Worm (Caenorhabditis elegans) whole organism, young adult: ENCODE data around the gene otub-1.
A peak's percentile ranks its signal among the peaks of the same experiment; 100 is the strongest.

Source experiments
- B0035.1 ChIP-seq: sonication (generic microtip); optimal IDR thresholded peaks from 2 replicates; lab custom pipeline; 2016; ENCODE audit warnings: missing genetic modification characterization, mild to moderate bottlenecking, missing compliant biosample characterization, missing genotype, missing genetic modification reagents
- B0336.3 ChIP-seq: fragments of 200-800 bp; sonication (Bioruptor generic); IDR thresholded peaks from 2 replicates; pipeline ENCODE4 v1.3.6; 2022; ENCODE audit warnings: missing genetic modification characterization, missing compliant biosample characterization
- D2030.7 ChIP-seq: fragments of 200-800 bp; sonication (Bioruptor generic); IDR thresholded peaks from 2 replicates; pipeline ENCODE4 v1.3.6; 2022; ENCODE audit warnings: missing genetic modification reagents, missing genetic modification characterization, missing compliant biosample characterization
- F23B12.7 ChIP-seq: sonication (generic microtip); optimal IDR thresholded peaks from 2 replicates; lab custom pipeline; 2017; ENCODE audit warnings: missing genetic modification characterization, mild to moderate bottlenecking, missing compliant biosample characterization, antibody characterized with exemption, moderate library complexity; ENCODE audit not compliant: insufficient read depth
- F37B4.10 ChIP-seq: fragments of 200-800 bp; sonication (Bioruptor generic); IDR thresholded peaks from 2 replicates; pipeline ENCODE4 v1.3.6; 2022; ENCODE audit warnings: missing genetic modification characterization, missing compliant biosample characterization
- T26A5.8 ChIP-seq: sonication (generic microtip); optimal IDR thresholded peaks from 2 replicates; lab custom pipeline; 2016; ENCODE audit warnings: missing genetic modification characterization, missing compliant biosample characterization
- Y95B8A.8 ChIP-seq: fragments of 200-800 bp; sonication (Bioruptor generic); IDR thresholded peaks from 2 replicates; pipeline ENCODE4 v1.3.6; 2022; ENCODE audit warnings: missing genetic modification reagents, missing genetic modification characterization, missing compliant biosample characterization
- akir-1 ChIP-seq: fragments of 200-800 bp; sonication (Bioruptor generic); optimal IDR thresholded peaks from 2 replicates; lab custom pipeline; 2018; ENCODE audit warnings: mild to moderate bottlenecking, missing genetic modification characterization, moderate library complexity, missing compliant biosample characterization
- atf-7 ChIP-seq: sonication (generic microtip); optimal IDR thresholded peaks from 2 replicates; lab custom pipeline; 2017; ENCODE audit warnings: mild to moderate bottlenecking, missing genetic modification characterization, missing compliant biosample characterization
- bed-1 ChIP-seq: fragments of 200-800 bp; sonication (Bioruptor generic); IDR thresholded peaks from 2 replicates; pipeline ENCODE4 v1.3.6; 2022; ENCODE audit warnings: missing genetic modification reagents, missing genetic modification characterization, missing compliant biosample characterization
- die-1 ChIP-seq: sonication (generic microtip); optimal IDR thresholded peaks from 2 replicates; lab custom pipeline; 2016; ENCODE audit warnings: missing genotype, mild to moderate bottlenecking, missing genetic modification characterization, missing compliant biosample characterization
- egl-44 ChIP-seq: fragments of 200-800 bp; sonication (Bioruptor generic); IDR thresholded peaks from 2 replicates; pipeline ENCODE4 v1.3.6; 2022; ENCODE audit warnings: missing genetic modification reagents, missing genetic modification characterization, missing compliant biosample characterization
- ekl-4 ChIP-seq: fragments of 200-800 bp; sonication (Bioruptor generic); IDR thresholded peaks from 2 replicates; pipeline ENCODE4 v1.3.6; 2022; ENCODE audit warnings: missing genetic modification reagents, missing genetic modification characterization, missing compliant biosample characterization
- ets-4 ChIP-seq: fragments of 200-800 bp; sonication (Bioruptor generic); optimal IDR thresholded peaks from 2 replicates; lab custom pipeline; 2018; ENCODE audit warnings: mild to moderate bottlenecking, missing genetic modification characterization, missing compliant biosample characterization
- gei-17 ChIP-seq: fragments of 200-800 bp; sonication (Bioruptor generic); optimal IDR thresholded peaks from 2 replicates; lab custom pipeline; 2018; ENCODE audit warnings: mild to moderate bottlenecking, missing genetic modification characterization, missing compliant biosample characterization
- him-1 ChIP-seq: sonication (generic microtip); optimal IDR thresholded peaks from 2 replicates; lab custom pipeline; 2016; ENCODE audit warnings: missing genotype, missing genetic modification reagents, missing genetic modification characterization, missing compliant biosample characterization
- hlh-12 ChIP-seq: sonication (generic microtip); optimal IDR thresholded peaks from 2 replicates; lab custom pipeline; 2016; ENCODE audit warnings: missing genetic modification characterization, missing compliant biosample characterization
- lag-1 ChIP-seq: fragments of 200-800 bp; sonication (Bioruptor generic); IDR thresholded peaks from 2 replicates; pipeline ENCODE4 v1.3.6; 2022; ENCODE audit warnings: missing genetic modification reagents, missing genetic modification characterization, missing compliant biosample characterization
- let-607 ChIP-seq, 2 experiments: fragments of 200-800 bp in 1 of 2; sonication (Bioruptor generic) in 1 of 2; sonication (generic microtip) in 1 of 2; optimal IDR thresholded peaks; 2 replicates each; lab custom pipeline; 2016 to 2018; ENCODE audit warnings: mild to moderate bottlenecking in 2 of 2, missing compliant biosample characterization in 2 of 2, missing genetic modification characterization in 2 of 2, moderate library complexity in 2 of 2, missing genotype in 1 of 2
- lin-26 ChIP-seq: fragments of 200-800 bp; sonication (Bioruptor generic); IDR thresholded peaks from 2 replicates; pipeline ENCODE4 v1.3.6; 2022; ENCODE audit warnings: missing genetic modification reagents, missing genetic modification characterization, missing compliant biosample characterization
- lsl-1 ChIP-seq: fragments of 200-800 bp; sonication (Bioruptor generic); optimal IDR thresholded peaks from 2 replicates; lab custom pipeline; 2018; ENCODE audit warnings: mild to moderate bottlenecking, missing genetic modification characterization, moderate library complexity, missing compliant biosample characterization
- lsy-27 ChIP-seq: sonication (generic microtip); optimal IDR thresholded peaks from 2 replicates; lab custom pipeline; 2017; ENCODE audit warnings: missing genetic modification characterization, mild to moderate bottlenecking, missing compliant biosample characterization, antibody characterized with exemption, missing genotype, borderline replicate concordance; ENCODE audit not compliant: insufficient read depth
- madf-6 ChIP-seq: fragments of 200-800 bp; sonication (Bioruptor generic); IDR thresholded peaks from 2 replicates; pipeline ENCODE4 v1.3.6; 2022; ENCODE audit warnings: missing genetic modification reagents, missing genetic modification characterization, missing compliant biosample characterization
- madf-8 ChIP-seq: fragments of 200-800 bp; sonication (Bioruptor generic); conservative IDR thresholded peaks from 2 replicates; pipeline ENCODE4 v1.3.6; 2022; ENCODE audit warnings: missing genetic modification reagents, missing genetic modification characterization, missing compliant biosample characterization
- mcd-1 ChIP-seq: fragments of 200-800 bp; sonication (Bioruptor generic); IDR thresholded peaks from 2 replicates; pipeline ENCODE4 v1.3.6; 2022; ENCODE audit warnings: missing genetic modification reagents, missing genetic modification characterization, missing compliant biosample characterization
- nfyb-1 ChIP-seq: fragments of 200-800 bp; sonication (Bioruptor generic); IDR thresholded peaks from 2 replicates; pipeline ENCODE4 v1.3.6; 2022; ENCODE audit warnings: missing genetic modification reagents, missing genetic modification characterization, missing compliant biosample characterization
- nhr-179 ChIP-seq: sonication (generic microtip); optimal IDR thresholded peaks from 2 replicates; lab custom pipeline; 2016; ENCODE audit warnings: mild to moderate bottlenecking, missing genetic modification characterization, missing compliant biosample characterization
- rcor-1 ChIP-seq: fragments of 200-800 bp; sonication (Bioruptor generic); IDR thresholded peaks from 2 replicates; pipeline ENCODE4 v1.3.6; 2022; ENCODE audit warnings: missing genetic modification reagents, missing genetic modification characterization, missing compliant biosample characterization
- rpc-1 ChIP-seq, 2 experiments: fragments of 150-350 bp in 1 of 2; sonication (generic microtip) in 1 of 2; optimal IDR thresholded peaks; 2 replicates each; lab custom pipeline; 2014 to 2018; ENCODE audit warnings: missing biosample characterization in 1 of 2, missing genetic modification characterization in 1 of 2, missing genetic modification reagents in 1 of 2, missing genotype in 1 of 2
- sea-2 ChIP-seq: fragments of 200-800 bp; sonication (Bioruptor generic); IDR thresholded peaks from 2 replicates; pipeline ENCODE4 v1.3.6; 2022; ENCODE audit warnings: missing genetic modification characterization, missing compliant biosample characterization
- snpc-3.4 ChIP-seq: sonication (generic microtip); optimal IDR thresholded peaks from 2 replicates; lab custom pipeline; 2017; ENCODE audit warnings: missing genetic modification characterization, mild to moderate bottlenecking, missing compliant biosample characterization, antibody characterized with exemption, moderate library complexity, missing genotype, missing genetic modification reagents
- snpc-4 ChIP-seq, 5 experiments: fragments of 150-350 bp in 1 of 5; sonication (generic microtip) in 4 of 5; optimal IDR thresholded peaks; 2 replicates each; lab custom pipeline; 2014 to 2018; ENCODE audit warnings: missing genetic modification characterization in 5 of 5, missing biosample characterization in 3 of 5, antibody characterized with exemption in 2 of 5, mild to moderate bottlenecking in 2 of 5, missing compliant biosample characterization in 2 of 5, missing genotype in 2 of 5, moderate library complexity in 2 of 5, missing genetic modification reagents in 1 of 5
- sptf-2 ChIP-seq: fragments of 200-800 bp; sonication (Bioruptor generic); optimal IDR thresholded peaks from 2 replicates; lab custom pipeline; 2018; ENCODE audit warnings: mild to moderate bottlenecking, missing genetic modification characterization, missing compliant biosample characterization
- tbp1 ChIP-seq: fragments of 200-800 bp; sonication (Bioruptor generic); optimal IDR thresholded peaks from 2 replicates; lab custom pipeline; 2018; ENCODE audit warnings: mild to moderate bottlenecking, missing genetic modification characterization, missing compliant biosample characterization
- tbx-9 ChIP-seq: sonication (generic microtip); optimal IDR thresholded peaks from 2 replicates; lab custom pipeline; 2016; ENCODE audit warnings: borderline replicate concordance, missing genetic modification characterization, inconsistent platforms, missing compliant biosample characterization
- unc-130 ChIP-seq: sonication (generic microtip); optimal IDR thresholded peaks from 2 replicates; lab custom pipeline; 2016; ENCODE audit warnings: missing genetic modification reagents, missing genetic modification characterization, missing compliant biosample characterization
- zfh-2 ChIP-seq: fragments of 200-800 bp; sonication (Bioruptor generic); conservative IDR thresholded peaks from 2 replicates; pipeline ENCODE4 v1.3.6; 2022; ENCODE audit warnings: missing genetic modification reagents, missing genetic modification characterization, missing compliant biosample characterization
- zim-3 ChIP-seq: sonication (generic microtip); optimal IDR thresholded peaks from 2 replicates; lab custom pipeline; 2017; ENCODE audit warnings: mild to moderate bottlenecking, missing genetic modification characterization, moderate library complexity, missing compliant biosample characterization
- ztf-18 ChIP-seq: sonication (generic microtip); optimal IDR thresholded peaks from 2 replicates; lab custom pipeline; 2016; ENCODE audit warnings: missing genotype, mild to moderate bottlenecking, missing genetic modification characterization, missing compliant biosample characterization
- ztf-22 ChIP-seq: fragments of 200-800 bp; sonication (Bioruptor generic); optimal IDR thresholded peaks from 2 replicates; lab custom pipeline; 2018; ENCODE audit warnings: mild to moderate bottlenecking, missing genetic modification characterization, moderate library complexity, missing compliant biosample characterization
- ztf-25 ChIP-seq: fragments of 200-800 bp; sonication (Bioruptor generic); IDR thresholded peaks from 2 replicates; pipeline ENCODE4 v1.3.6; 2022; ENCODE audit warnings: missing genetic modification reagents, missing genetic modification characterization, missing compliant biosample characterization

Gene otub-1

ce11 chrV:15085335-15085800 is 19.3 kb downstream of the otub-1 start, which contains the start of the genes ahsa-1 and C01G10.7 (continued):
- peak; percentile 84 for TF ChIP-seq F23B12.7 (tag; lab: Kevin White, UChicago)
- TF ChIP-seq madf-8 (GFP tag; lab: Robert Waterston, UW): peak; percentile 74
- peak; percentile 26 for TF ChIP-seq him-1
- no peak; the same call in 1 of the 2 replicates for TF ChIP-seq nfyb-1 (GFP tag; lab: Robert Waterston, UW)
- no peak for TF ChIP-seq sea-2 (GFP tag; lab: Robert Waterston, UW)
- peak; percentile 68 for TF ChIP-seq lsl-1 (GFP tag; lab: Kevin White, UChicago)
- TF ChIP-seq zfh-2 (GFP tag; lab: Robert Waterston, UW): no peak
- TF ChIP-seq akir-1 (GFP tag; lab: Kevin White, UChicago): peak; percentile 31
- 0 out of 2 replicates have a peak, but pooled peaks have one; percentile 8 for TF ChIP-seq lin-26 (GFP tag; lab: Robert Waterston, UW)
- no peak for TF ChIP-seq die-1 (tag; lab: Kevin White, UChicago)
- no peak for TF ChIP-seq tbx-9 (tag; lab: Kevin White, UChicago)
- TF ChIP-seq mcd-1 (GFP tag; lab: Robert Waterston, UW): peak; percentile 98
- no peak for TF ChIP-seq nhr-179 (tag; lab: Kevin White, UChicago)
- TF ChIP-seq gei-17 (GFP tag; lab: Kevin White, UChicago): no peak
- TF ChIP-seq ztf-22 (GFP tag; lab: Kevin White, UChicago): peak; percentile 49
- TF ChIP-seq Y95B8A.8 (GFP tag; lab: Robert Waterston, UW): peak; percentile 81; the same call in 1 of the 2 replicates
- TF ChIP-seq ekl-4 (GFP tag; lab: Robert Waterston, UW): peak; percentile 88
- TF ChIP-seq D2030.7 (GFP tag; lab: Robert Waterston, UW): peak; percentile 88
- TF ChIP-seq bed-1 (GFP tag; lab: Robert Waterston, UW): no peak
- TF ChIP-seq T26A5.8 (tag; lab: Kevin White, UChicago): no peak
- TF ChIP-seq rcor-1 (GFP tag; lab: Robert Waterston, UW): peak; percentile 84
- TF ChIP-seq tbp1: no peak
- peak; percentile 31 for TF ChIP-seq rpc-1 (optimal IDR thresholded peaks at IDR 0.05; lab: Kevin White, UChicago)
- TF ChIP-seq rpc-1 (tag; optimal IDR thresholded peaks at IDR 0.05; lab: Kevin White, UChicago): no peak
- TF ChIP-seq sptf-2 (GFP tag; lab: Kevin White, UChicago): peak; percentile 41
- no peak for TF ChIP-seq hlh-12 (tag; lab: Kevin White, UChicago)
- TF ChIP-seq egl-44 (GFP tag; lab: Robert Waterston, UW): peak; percentile 80
- TF ChIP-seq lag-1: no peak
- peak; percentile 71; the same call in 1 of the 2 replicates for TF ChIP-seq ztf-25 (GFP tag; lab: Robert Waterston, UW)
- no peak for TF ChIP-seq lsy-27

ce11 chrV:15087207-15087706 is 21.2 kb downstream of the otub-1 start, which contains the start of the genes C01G10.15 and C01G10.6:
Gene C01G10.15 (minus strand): TSS chrV:15087307.
Gene C01G10.6 (plus strand): TSS chrV:15087656.
- TF ChIP-seq let-607 (tag; optimal IDR thresholded peaks at IDR 0.05; lab: Kevin White, UChicago) (no peak), unc-130 (GFP tag; lab: Kevin White, UChicago) (no peak), lsl-1 (GFP tag; lab: Kevin White, UChicago) (no peak), zim-3 (tag; lab: Kevin White, UChicago) (no peak), snpc-4 (GFP tag; optimal IDR thresholded peaks at IDR 0.05; lab: Kevin White, UChicago) (no peak), snpc-4 (tag; optimal IDR thresholded peaks at IDR 0.05; lab: Kevin White, UChicago) (no peak), hlh-12 (tag; lab: Kevin White, UChicago) (no peak), F37B4.10 (GFP tag; lab: Robert Waterston, UW) (no peak), tbx-9 (tag; lab: Kevin White, UChicago) (no peak), lag-1 (no peak), ztf-18 (tag; lab: Kevin White, UChicago) (no peak), gei-17 (GFP tag; lab: Kevin White, UChicago) (no peak), atf-7 (tag; lab: Kevin White, UChicago) (no peak), B0336.3 (no peak), snpc-3.4 (no peak), B0035.1 (tag; lab: Kevin White, UChicago) (no peak), madf-6 (GFP tag; lab: Robert Waterston, UW) (no peak), ets-4 (GFP tag; lab: Kevin White, UChicago) (no peak)
